Worm (Caenorhabditis elegans): ENCODE measurements around the gene egl-45.

The egl-45 gene

DNA sequence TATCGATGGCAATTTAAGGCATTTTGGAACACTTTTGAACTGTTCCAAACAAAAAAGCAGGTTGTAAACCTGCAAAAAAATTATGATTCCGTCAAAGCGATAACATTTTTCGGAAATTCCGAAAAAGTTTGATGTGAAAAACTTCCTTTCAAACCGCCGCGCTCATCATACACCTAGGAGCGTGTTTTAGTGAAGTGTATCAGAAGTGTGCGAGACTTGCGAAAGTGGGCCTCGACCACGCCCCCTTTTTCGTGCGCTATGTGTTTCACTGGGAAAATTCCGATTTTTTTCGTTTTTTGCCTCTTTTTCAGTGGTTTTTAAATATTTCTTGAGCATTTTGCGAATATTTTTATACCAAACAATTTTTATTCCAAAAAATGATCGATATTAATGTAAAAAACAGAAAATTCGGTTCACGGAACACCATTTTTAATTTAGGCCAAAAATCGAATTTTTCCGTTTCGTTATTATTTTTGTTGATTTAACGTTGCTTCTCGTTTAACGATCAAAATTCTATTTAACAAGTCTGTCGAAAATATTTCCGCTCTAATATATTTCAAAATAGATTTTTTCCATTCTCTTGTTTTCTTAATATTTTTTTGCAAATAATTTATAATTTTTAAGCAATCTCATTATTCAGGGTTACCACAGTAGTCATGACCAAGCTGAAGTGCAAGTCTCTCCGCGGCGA is 26.2 kb upstream of the egl-45 start, which contains the start of gene rpl-35:
rpl-35 (plus strand) TSS at position 641 of the 691 bp plus-strand sequence.
- TF ChIP-seq mdl-1 (tag; optimal IDR thresholded peaks at IDR 0.05): peak; percentile 79
- TF ChIP-seq nhr-28 (tag; optimal IDR thresholded peaks at IDR 0.05): peak; percentile 86
- TF ChIP-seq aly-2 (tag; optimal IDR thresholded peaks at IDR 0.05): peak; percentile 95
- TF ChIP-seq ceh-28 (tag; optimal IDR thresholded peaks at IDR 0.05): peak; percentile 97
- peak; percentile 100 for TF ChIP-seq nhr-23 (tag; optimal IDR thresholded peaks at IDR 0.05)
- peak; percentile 99 for TF ChIP-seq jun-1 (tag; optimal IDR thresholded peaks at IDR 0.05)
- no peak for TF ChIP-seq ceh-9 (tag; optimal IDR thresholded peaks at IDR 0.05)
- peak; percentile 97 for TF ChIP-seq tbx-2 (tag; optimal IDR thresholded peaks at IDR 0.05)
- peak; percentile 100 for TF ChIP-seq lsy-12 (tag; optimal IDR thresholded peaks at IDR 0.05)
- peak; percentile 100 for TF ChIP-seq pha-4 (tag; optimal IDR thresholded peaks at IDR 0.05)
- TF ChIP-seq ztf-11 (tag; optimal IDR thresholded peaks at IDR 0.05): no peak
- TF ChIP-seq fkh-2 (tag; optimal IDR thresholded peaks at IDR 0.05): no peak
- TF ChIP-seq ceh-16 (tag; optimal IDR thresholded peaks at IDR 0.05): peak; percentile 82
- TF ChIP-seq egl-27 (tag; optimal IDR thresholded peaks at IDR 0.05): peak; percentile 96
- peak; percentile 96 for TF ChIP-seq elt-1 (tag; optimal IDR thresholded peaks at IDR 0.05)
- TF ChIP-seq ama-1 (optimal IDR thresholded peaks at IDR 0.05): peak; percentile 88
- peak; percentile 100 for TF ChIP-seq lin-15B (tag; optimal IDR thresholded peaks at IDR 0.05)
- TF ChIP-seq snpc-4 (tag; optimal IDR thresholded peaks at IDR 0.05): peak; percentile 96
- TF ChIP-seq daf-12 (tag; optimal IDR thresholded peaks at IDR 0.05): peak; percentile 91
- peak; percentile 97 for TF ChIP-seq R02D3.7 (tag; optimal IDR thresholded peaks at IDR 0.05)
- peak; percentile 98 for TF ChIP-seq pqm-1 (tag; optimal IDR thresholded peaks at IDR 0.05)
- peak; percentile 48 for TF ChIP-seq nhr-237 (tag; optimal IDR thresholded peaks at IDR 0.05)
- no peak for TF ChIP-seq eor-1 (tag; optimal IDR thresholded peaks at IDR 0.05)
- peak; percentile 100 for TF ChIP-seq nhr-25 (tag; optimal IDR thresholded peaks at IDR 0.05)
- TF ChIP-seq egl-5 (tag; optimal IDR thresholded peaks at IDR 0.05): peak; percentile 97
- peak; percentile 96 for TF ChIP-seq nhr-77 (tag; optimal IDR thresholded peaks at IDR 0.05)
- peak; percentile 95 for TF ChIP-seq hmg-11 (tag; optimal IDR thresholded peaks at IDR 0.05)
- peak; percentile 53 for TF ChIP-seq unc-39 (tag; optimal IDR thresholded peaks at IDR 0.05)
- peak; percentile 47 for TF ChIP-seq sea-2 (GFP tag; optimal IDR thresholded peaks at IDR 0.05)
- peak; percentile 99 for TF ChIP-seq nhr-43 (tag; optimal IDR thresholded peaks at IDR 0.05; ENCODE audit: poor library complexity, severe bottlenecking)
- peak; percentile 97 for TF ChIP-seq elt-2 (tag; optimal IDR thresholded peaks at IDR 0.05)
- TF ChIP-seq fos-1 (tag; optimal IDR thresholded peaks at IDR 0.05): peak; percentile 97
- peak; percentile 99 for TF ChIP-seq lin-39 (tag; optimal IDR thresholded peaks at IDR 0.05)
- peak; percentile 92 for TF ChIP-seq nhr-76 (tag; optimal IDR thresholded peaks at IDR 0.05)
- TF ChIP-seq nhr-67 (tag; optimal IDR thresholded peaks at IDR 0.05): peak; percentile 26
- no peak for TF ChIP-seq nhr-12 (tag; optimal IDR thresholded peaks at IDR 0.05)
- peak; percentile 99 for TF ChIP-seq fkh-10 (GFP tag; optimal IDR thresholded peaks at IDR 0.05)
- peak; percentile 83 to 98 (median 90) for TF ChIP-seq elt-3 (tag; optimal IDR thresholded peaks at IDR 0.05)
- TF ChIP-seq ztf-4 (tag; optimal IDR thresholded peaks at IDR 0.05): peak; percentile 94
- TF ChIP-seq mml-1 (tag; optimal IDR thresholded peaks at IDR 0.05): no peak
- TF ChIP-seq ceh-82 (tag; optimal IDR thresholded peaks at IDR 0.05): peak; percentile 99
- peak; percentile 99 for TF ChIP-seq nhr-11 (tag; optimal IDR thresholded peaks at IDR 0.05)
- peak; percentile 79 for TF ChIP-seq ZK546.5 (tag; optimal IDR thresholded peaks at IDR 0.05)
- peak; percentile 99 for TF ChIP-seq unc-62 (GFP tag; optimal IDR thresholded peaks at IDR 0.05)
- TF ChIP-seq skn-1 (tag; optimal IDR thresholded peaks at IDR 0.05): peak; percentile 97
- peak; percentile 99 for TF ChIP-seq nfya-1 (tag; optimal IDR thresholded peaks at IDR 0.05; ENCODE audit: insufficient read depth)
- peak; percentile 93 for TF ChIP-seq zag-1 (tag; optimal IDR thresholded peaks at IDR 0.05)

Measured in whole organism, L3 larva.